Fruit fly (Drosophila melanogaster): ENCODE results near the gene Ncc69.

Gene Ncc69

DNA sequence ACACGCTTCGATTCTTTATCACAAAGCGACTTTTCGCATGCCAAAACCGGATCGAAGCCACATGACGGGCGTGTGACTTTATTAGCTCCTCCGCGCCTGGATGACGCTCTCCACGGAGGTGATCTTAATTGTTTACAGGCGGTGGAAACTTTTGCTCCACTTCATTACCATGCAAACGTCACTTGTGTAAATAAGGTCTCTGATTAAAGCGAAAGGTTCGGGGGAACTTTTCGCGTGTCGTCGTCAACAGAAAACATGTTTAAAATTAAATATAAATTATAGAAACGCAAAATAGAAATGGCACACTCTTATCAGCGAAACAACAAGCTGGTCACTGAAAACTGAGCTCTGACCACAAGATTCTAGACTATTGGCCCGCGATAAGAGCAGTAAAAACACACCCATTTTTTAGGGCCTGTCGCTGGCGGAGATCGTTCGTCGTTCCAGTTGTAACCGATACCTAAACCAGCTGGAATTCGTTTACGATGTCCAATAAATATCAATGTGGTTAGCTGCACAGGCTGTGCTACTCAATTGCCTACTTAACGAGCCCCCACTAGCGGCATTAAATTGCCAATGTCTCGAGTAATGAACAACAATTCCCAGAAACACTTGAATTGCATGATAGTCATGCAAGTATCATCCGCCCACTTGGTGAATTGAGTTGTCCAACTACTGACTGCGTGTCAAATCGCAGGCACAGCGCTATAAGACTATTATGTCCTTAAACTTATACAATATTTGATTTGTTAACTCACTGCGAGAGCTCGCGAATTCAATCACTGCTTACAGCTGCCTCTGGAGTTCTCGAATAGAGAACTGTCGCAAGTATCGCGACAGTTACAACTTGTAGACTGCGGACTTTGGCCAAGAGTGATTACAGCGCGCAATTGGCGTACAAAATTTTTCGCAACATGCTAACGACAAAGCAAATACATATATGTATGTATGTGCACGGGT is 18.4 kb upstream of the Ncc69 start:
- no peak for TF ChIP-seq mirr (GFP tag; optimal IDR thresholded peaks at IDR 0.05)
- TF ChIP-seq Awh (GFP tag; IDR thresholded peaks at IDR 0.05), result no peak
- no peak for TF ChIP-seq CG14710 (tag; optimal IDR thresholded peaks at IDR 0.05)
- no peak for TF ChIP-seq eyg (GFP tag; optimal IDR thresholded peaks at IDR 0.05)
- peak; percentile 40 for TF ChIP-seq CG34376 (GFP tag; optimal IDR thresholded peaks at IDR 0.05)
- TF ChIP-seq prd (optimal IDR thresholded peaks at IDR 0.05), result no peak
- 0 out of 3 replicates have a peak, but pooled peaks have one; percentile 0 for TF ChIP-seq prd (GFP tag; IDR thresholded peaks at IDR 0.05)
- no peak for TF ChIP-seq Sry-β (GFP tag; optimal IDR thresholded peaks at IDR 0.05)
- TF ChIP-seq br (optimal IDR thresholded peaks at IDR 0.05), result no peak
- TF ChIP-seq lbe (GFP tag; optimal IDR thresholded peaks at IDR 0.05), result peak; percentile 18
- TF ChIP-seq chinmo (GFP tag; IDR thresholded peaks at IDR 0.05; ENCODE audit: partially characterized antibody), result 0 out of 4 replicates have a peak, but pooled peaks have one; percentile 55
- TF ChIP-seq inv (GFP tag; IDR thresholded peaks at IDR 0.05; ENCODE audit: partially characterized antibody), result no peak
- TF ChIP-seq Xbp1 (GFP tag; optimal IDR thresholded peaks at IDR 0.05), result no peak
- TF ChIP-seq cwo (GFP tag; optimal IDR thresholded peaks at IDR 0.05), result peak; percentile 21
- no peak for TF ChIP-seq MBD-R2 (GFP tag; IDR thresholded peaks at IDR 0.05)
- TF ChIP-seq sd (tag; optimal IDR thresholded peaks at IDR 0.05), result no peak
- no peak for TF ChIP-seq knrl (GFP tag; IDR thresholded peaks at IDR 0.05; ENCODE audit: partially characterized antibody)
- TF ChIP-seq exex (tag; optimal IDR thresholded peaks at IDR 0.05), result peak; percentile 29
- no peak for TF ChIP-seq pho (GFP tag; optimal IDR thresholded peaks at IDR 0.05)
- no peak for TF ChIP-seq trh (GFP tag; optimal IDR thresholded peaks at IDR 0.05)
- peak; percentile 22 for TF ChIP-seq sens (GFP tag)
- no peak for TF ChIP-seq CG4820 (GFP tag; optimal IDR thresholded peaks at IDR 0.05)
- TF ChIP-seq lab (GFP tag; optimal IDR thresholded peaks at IDR 0.05), result peak; percentile 25
- TF ChIP-seq corto (GFP tag; optimal IDR thresholded peaks at IDR 0.05), result peak; percentile 6
- TF ChIP-seq CG2202 (tag; optimal IDR thresholded peaks at IDR 0.05), result no peak
- TF ChIP-seq CG12236 (GFP tag; optimal IDR thresholded peaks at IDR 0.05), result no peak

DNA sequence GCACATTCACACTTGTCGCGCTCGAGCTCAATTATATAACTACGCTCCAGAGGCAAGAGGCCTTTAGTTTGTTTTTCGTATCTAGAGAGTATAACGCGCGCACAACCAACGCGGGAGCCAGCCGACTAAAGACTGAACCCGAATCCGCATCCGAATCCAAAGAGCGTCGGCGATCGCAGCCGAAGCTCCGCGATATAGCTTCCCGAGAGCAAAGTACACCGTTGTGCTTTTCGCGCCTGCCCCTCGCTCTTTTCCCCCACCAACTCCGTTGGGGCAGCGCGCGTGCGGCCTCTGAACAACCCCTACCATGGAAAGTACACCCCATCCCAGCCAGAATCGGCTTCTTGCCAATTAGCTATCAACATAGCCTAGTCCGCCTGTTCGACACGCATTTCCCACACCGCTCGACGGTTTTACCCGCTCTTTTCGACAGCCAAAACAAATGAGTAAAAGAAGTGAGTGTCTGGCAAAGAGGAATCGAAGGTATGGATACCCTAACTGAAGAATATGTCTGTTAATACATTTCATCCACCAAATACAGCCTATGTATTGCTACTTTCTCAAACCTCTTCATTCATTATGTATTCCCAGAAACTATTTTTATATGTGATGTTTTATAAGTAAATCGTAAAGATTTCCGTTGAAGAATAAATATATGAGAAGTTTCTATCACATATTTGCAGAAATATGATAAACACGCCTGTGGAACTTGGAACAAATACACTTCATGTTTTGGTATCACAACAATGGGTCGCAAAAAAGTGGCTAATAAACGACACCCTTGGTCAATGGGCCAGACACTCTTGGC is 17.5 kb upstream of the Ncc69 start:
- TF ChIP-seq CG9876 (GFP tag; optimal IDR thresholded peaks at IDR 0.05) (no peak), Rx (GFP tag; IDR thresholded peaks at IDR 0.05) (no peak), HLH54F (GFP tag; optimal IDR thresholded peaks at IDR 0.05) (peak; percentile 38), onecut (GFP tag; IDR thresholded peaks at IDR 0.05) (peak; percentile 34), knrl (GFP tag; IDR thresholded peaks at IDR 0.05; ENCODE audit: partially characterized antibody) (no peak), lola (GFP tag; optimal IDR thresholded peaks at IDR 0.05) (no peak), CG8359 (GFP tag; optimal IDR thresholded peaks at IDR 0.05; ENCODE audit: borderline replicate concordance) (no peak), sd (tag; optimal IDR thresholded peaks at IDR 0.05) (peak; percentile 54), tin (GFP tag; optimal IDR thresholded peaks at IDR 0.05) (no peak), fd3F (GFP tag; optimal IDR thresholded peaks at IDR 0.05) (no peak), pzg (GFP tag; optimal IDR thresholded peaks at IDR 0.05) (no peak), bigmax (GFP tag; optimal IDR thresholded peaks at IDR 0.05) (peak; percentile 30), Elba2 (GFP tag; optimal IDR thresholded peaks at IDR 0.05) (no peak), Scr (GFP tag; IDR thresholded peaks at IDR 0.05; ENCODE audit: partially characterized antibody) (0 out of 2 replicates have a peak, but pooled peaks have one; percentile 11), Ets65A (GFP tag) (no peak), CG13296 (GFP tag; optimal IDR thresholded peaks at IDR 0.05) (peak; percentile 68), sna (GFP tag; IDR thresholded peaks at IDR 0.05; ENCODE audit: partially characterized antibody) (peak; percentile 45; the same call in 1 of the 2 replicates), CG9437 (GFP tag; optimal IDR thresholded peaks at IDR 0.05) (no peak), fru (optimal IDR thresholded peaks at IDR 0.05) (no peak), CG10654 (GFP tag; optimal IDR thresholded peaks at IDR 0.05) (no peak), vvl (GFP tag; IDR thresholded peaks at IDR 0.05) (peak; percentile 64), CG6254 (GFP tag; optimal IDR thresholded peaks at IDR 0.05) (peak; percentile 59), dysf (GFP tag; IDR thresholded peaks at IDR 0.05) (peak; percentile 11; the same call in 1 of the 3 replicates)

Data from whole organism, embryonic.